Worm (Caenorhabditis elegans) whole organism, L4/young adult: ENCODE results near the gene puf-6.
A peak's percentile ranks its signal among the peaks of the same experiment; 100 is the strongest.

ENCODE experiments used
- W03F9.2 ChIP-seq: fragments of 150-350 bp; optimal IDR thresholded peaks from 2 replicates; lab custom pipeline; 2014; ENCODE audit warnings: missing biosample characterization, missing genetic modification characterization
- dao-5 ChIP-seq: sonication (generic microtip); optimal IDR thresholded peaks from 2 replicates; lab custom pipeline; 2016; ENCODE audit warnings: missing genotype, missing genetic modification characterization, moderate library complexity, missing compliant biosample characterization
- him-1 ChIP-seq: sonication (generic microtip); optimal IDR thresholded peaks from 2 replicates; lab custom pipeline; 2016; ENCODE audit warnings: missing genotype, missing genetic modification reagents, missing genetic modification characterization, missing compliant biosample characterization

ce11 chrII:13030567-13031188 lies 12.6 kb downstream of the puf-6 start:
- TF ChIP-seq him-1 (tag; lab: Kevin White, UChicago) (no peak), W03F9.2 (tag; lab: Kevin White, UChicago) (peak; percentile 2), dao-5 (tag; lab: Kevin White, UChicago) (no peak)
